Fruit fly (Drosophila melanogaster) whole organism, embryonic: ENCODE data around the gene Fst.

Experiments
- CG10366 ChIP-seq: fragments of 200-800 bp; sonication (Bioruptor generic); IDR thresholded peaks from 2 replicates; pipeline ENCODE4 v1.3.6; 2022; ENCODE audit warnings: missing biosample characterization, missing genetic modification characterization
- CG11398 ChIP-seq: fragments of 200-800 bp; sonication (Bioruptor generic); optimal IDR thresholded peaks from 2 replicates; lab custom pipeline; 2016; ENCODE audit warnings: missing biosample characterization, missing genetic modification characterization
- CG14014 ChIP-seq: fragments of 200-800 bp; sonication (Bioruptor generic); IDR thresholded peaks from 2 replicates; pipeline ENCODE4 v1.3.6; 2022; ENCODE audit warnings: missing biosample characterization, missing genetic modification characterization
- CG16863 ChIP-seq: fragments of 200-800 bp; sonication (Bioruptor generic); optimal IDR thresholded peaks from 3 replicates; lab custom pipeline; 2016; ENCODE audit warnings: missing biosample characterization, missing genetic modification characterization
- CG2889 ChIP-seq: fragments of 200-800 bp; sonication (Bioruptor generic); IDR thresholded peaks from 3 replicates; pipeline ENCODE4 v1.3.6; 2022; ENCODE audit warnings: missing biosample characterization, missing genetic modification characterization
- CG3163 ChIP-seq: fragments of 200-800 bp; sonication (Bioruptor generic); optimal IDR thresholded peaks from 3 replicates; lab custom pipeline; 2016; ENCODE audit warnings: missing biosample characterization, missing genetic modification characterization
- CG32772 ChIP-seq: fragments of 200-800 bp; sonication (Bioruptor generic); IDR thresholded peaks from 2 replicates; pipeline ENCODE4 v1.3.6; 2022; ENCODE audit warnings: missing biosample characterization, missing genetic modification characterization
- CG43689 ChIP-seq: fragments of 200-800 bp; sonication (Bioruptor generic); IDR thresholded peaks from 2 replicates; pipeline ENCODE4 v1.3.6; 2022; ENCODE audit warnings: missing biosample characterization, missing genetic modification characterization
- CG4424 ChIP-seq: fragments of 200-800 bp; sonication (Bioruptor generic); optimal IDR thresholded peaks from 3 replicates; lab custom pipeline; 2016; ENCODE audit warnings: missing biosample characterization, missing genetic modification characterization
- CG6791 ChIP-seq: fragments of 200-800 bp; sonication (Bioruptor generic); IDR thresholded peaks from 3 replicates; pipeline ENCODE4 v1.3.6; 2022; ENCODE audit warnings: missing biosample characterization, missing genetic modification characterization; ENCODE audit not compliant: partially characterized antibody
- CG6854 ChIP-seq: fragments of 200-800 bp; sonication (Bioruptor generic); optimal IDR thresholded peaks from 3 replicates; lab custom pipeline; 2017; ENCODE audit warnings: missing biosample characterization, mild to moderate bottlenecking, missing genetic modification characterization
- CG7928 ChIP-seq: fragments of 200-800 bp; sonication (Bioruptor generic); optimal IDR thresholded peaks from 2 replicates; lab custom pipeline; 2017; ENCODE audit warnings: missing biosample characterization, mild to moderate bottlenecking, missing genetic modification characterization
- CG8765 ChIP-seq: fragments of 200-800 bp; sonication (Bioruptor generic); IDR thresholded peaks from 2 replicates; pipeline ENCODE4 v1.3.6; 2022; ENCODE audit warnings: missing biosample characterization, missing genetic modification characterization
- Dip2 ChIP-seq: fragments of 200-800 bp; sonication (Bioruptor generic); IDR thresholded peaks from 2 replicates; pipeline ENCODE4 v1.3.6; 2022; ENCODE audit warnings: missing biosample characterization, missing genetic modification characterization
- Dll ChIP-seq: fragments of 200-800 bp; sonication (Bioruptor generic); IDR thresholded peaks from 4 replicates; pipeline ENCODE4 v1.3.6; 2022; ENCODE audit warnings: missing biosample characterization, missing genetic modification characterization; ENCODE audit not compliant: partially characterized antibody
- Doc3 ChIP-seq: fragments of 200-800 bp; sonication (Bioruptor generic); IDR thresholded peaks from 3 replicates; pipeline ENCODE4 v1.3.6; 2022; ENCODE audit warnings: missing biosample characterization, missing genetic modification characterization; ENCODE audit not compliant: partially characterized antibody
- ERR ChIP-seq: fragments of 200-800 bp; sonication (Bioruptor generic); optimal IDR thresholded peaks from 2 replicates; lab custom pipeline; 2016; ENCODE audit warnings: missing biosample characterization, missing genetic modification characterization
- Gsc ChIP-seq: fragments of 200-800 bp; sonication (Bioruptor generic); IDR thresholded peaks from 2 replicates; pipeline ENCODE4 v1.3.6; 2022; ENCODE audit warnings: missing biosample characterization, missing genetic modification characterization
- H15 ChIP-seq: fragments of 200-800 bp; sonication (Bioruptor generic); IDR thresholded peaks from 3 replicates; pipeline ENCODE4 v1.3.6; 2022; ENCODE audit warnings: missing biosample characterization, missing genetic modification characterization
- Hsf ChIP-seq: fragments of 200-800 bp; sonication (Bioruptor generic); optimal IDR thresholded peaks from 3 replicates; lab custom pipeline; 2016; ENCODE audit warnings: missing biosample characterization, missing genetic modification characterization
- Myb ChIP-seq: fragments of 200-800 bp; sonication (Bioruptor generic); optimal IDR thresholded peaks from 2 replicates; lab custom pipeline; 2016; ENCODE audit warnings: missing biosample characterization, missing genetic modification characterization
- Side ChIP-seq: fragments of 200-800 bp; sonication (Bioruptor generic); optimal IDR thresholded peaks from 2 replicates; lab custom pipeline; 2016; ENCODE audit warnings: missing biosample characterization, missing genetic modification characterization
- Sox100B ChIP-seq: fragments of 200-800 bp; sonication (Bioruptor generic); optimal IDR thresholded peaks from 3 replicates; lab custom pipeline; 2018; ENCODE audit warnings: missing biosample characterization, mild to moderate bottlenecking, missing genetic modification characterization
- Sry-β ChIP-seq: fragments of 200-800 bp; sonication (Bioruptor generic); optimal IDR thresholded peaks from 2 replicates; lab custom pipeline; 2018; ENCODE audit warnings: missing biosample characterization, mild to moderate bottlenecking, missing genetic modification characterization, moderate library complexity
- Sry-δ ChIP-seq: fragments of 200-800 bp; sonication (Bioruptor generic); optimal IDR thresholded peaks from 2 replicates; lab custom pipeline; 2016; ENCODE audit warnings: missing biosample characterization, missing genetic modification characterization
- Stat92E ChIP-seq, 3 experiments: fragments of >200 bp in 2 of 3; fragments of 200-800 bp in 1 of 3; sonication (Bioruptor generic) in 1 of 3; optimal IDR thresholded peaks; 2 replicates each; lab custom pipeline; 2017 to 2019; ENCODE audit warnings: missing biosample characterization in 3 of 3, missing genetic modification characterization in 3 of 3, mild to moderate bottlenecking in 1 of 3, moderate library complexity in 1 of 3
- Trl ChIP-seq, 3 experiments: fragments of >200 bp in 2 of 3; fragments of 200-800 bp in 1 of 3; sonication (Bioruptor generic) in 1 of 3; optimal IDR thresholded peaks; 2 replicates in 1 of 3; 3 replicates in 2 of 3; lab custom pipeline; 2016 to 2017; ENCODE audit warnings: missing biosample characterization in 1 of 3, missing genetic modification characterization in 1 of 3
- Xbp1 ChIP-seq: fragments of 200-800 bp; sonication (Bioruptor generic); optimal IDR thresholded peaks from 3 replicates; lab custom pipeline; 2016; ENCODE audit warnings: missing biosample characterization, mild to moderate bottlenecking, missing genetic modification characterization
- ab ChIP-seq: fragments of 200-800 bp; sonication (Bioruptor generic); optimal IDR thresholded peaks from 2 replicates; lab custom pipeline; 2016; ENCODE audit warnings: missing biosample characterization, missing genetic modification characterization
- ara ChIP-seq: fragments of 200-800 bp; sonication (Bioruptor generic); IDR thresholded peaks from 2 replicates; pipeline ENCODE4 v1.3.6; 2022; ENCODE audit warnings: missing biosample characterization, missing genetic modification characterization
- ash1 ChIP-seq: fragments of 200-800 bp; sonication (Bioruptor generic); optimal IDR thresholded peaks from 2 replicates; lab custom pipeline; 2018; ENCODE audit warnings: missing biosample characterization, mild to moderate bottlenecking, missing genetic modification characterization
- cad ChIP-seq: fragments of >200 bp; optimal IDR thresholded peaks from 2 replicates; lab custom pipeline; 2017; ENCODE audit warnings: missing biosample characterization, missing genetic modification characterization
- chm ChIP-seq: fragments of 200-800 bp; sonication (Bioruptor generic); IDR thresholded peaks from 2 replicates; pipeline ENCODE4 v1.3.6; 2022; ENCODE audit warnings: missing biosample characterization, missing genetic modification characterization
- gsb ChIP-seq: fragments of 200-800 bp; sonication (Bioruptor generic); IDR thresholded peaks from 2 replicates; pipeline ENCODE4 v1.3.6; 2022; ENCODE audit warnings: missing biosample characterization, missing genetic modification characterization
- gsb-n ChIP-seq: fragments of 200-800 bp; sonication (Bioruptor generic); optimal IDR thresholded peaks from 3 replicates; lab custom pipeline; 2018; ENCODE audit warnings: missing biosample characterization, mild to moderate bottlenecking, missing genetic modification characterization
- h ChIP-seq: fragments of >200 bp; optimal IDR thresholded peaks from 2 replicates; lab custom pipeline; 2017
- jing ChIP-seq: fragments of 200-800 bp; sonication (Bioruptor generic); optimal IDR thresholded peaks from 2 replicates; lab custom pipeline; 2018; ENCODE audit warnings: missing biosample characterization, mild to moderate bottlenecking, missing genetic modification characterization
- lbe ChIP-seq: fragments of 200-800 bp; sonication (Bioruptor generic); optimal IDR thresholded peaks from 2 replicates; lab custom pipeline; 2016; ENCODE audit warnings: missing biosample characterization, mild to moderate bottlenecking, missing genetic modification characterization
- lilli ChIP-seq: fragments of 200-800 bp; sonication (Bioruptor generic); optimal IDR thresholded peaks from 3 replicates; lab custom pipeline; 2016; ENCODE audit warnings: missing biosample characterization, missing genetic modification characterization
- luna ChIP-seq: fragments of 200-800 bp; sonication (Bioruptor generic); optimal IDR thresholded peaks from 2 replicates; lab custom pipeline; 2016; ENCODE audit warnings: missing biosample characterization, missing genetic modification characterization
- maf-S ChIP-seq: fragments of 200-800 bp; sonication (Bioruptor generic); optimal IDR thresholded peaks from 2 replicates; lab custom pipeline; 2016; ENCODE audit warnings: missing biosample characterization, missing genetic modification characterization
- peb ChIP-seq: fragments of 200-800 bp; sonication (Bioruptor generic); IDR thresholded peaks from 2 replicates; pipeline ENCODE4 v1.3.6; 2022; ENCODE audit warnings: missing biosample characterization, missing genetic modification characterization
- pzg ChIP-seq: fragments of 200-800 bp; sonication (Bioruptor generic); optimal IDR thresholded peaks from 3 replicates; lab custom pipeline; 2018; ENCODE audit warnings: missing biosample characterization, mild to moderate bottlenecking, missing genetic modification characterization, moderate library complexity
- rib ChIP-seq: fragments of 200-800 bp; sonication (Bioruptor generic); IDR thresholded peaks from 2 replicates; pipeline ENCODE4 v1.3.6; 2022; ENCODE audit warnings: missing biosample characterization, missing genetic modification characterization
- sens-2 ChIP-seq: fragments of 200-800 bp; sonication (Bioruptor generic); IDR thresholded peaks from 2 replicates; pipeline ENCODE4 v1.3.6; 2022; ENCODE audit warnings: missing biosample characterization, missing genetic modification characterization
- slp2 ChIP-seq: fragments of 200-800 bp; sonication (Bioruptor generic); optimal IDR thresholded peaks from 2 replicates; lab custom pipeline; 2016; ENCODE audit warnings: missing biosample characterization, missing genetic modification characterization
- ttk ChIP-seq: fragments of 200-800 bp; sonication (Bioruptor generic); IDR thresholded peaks from 2 replicates; pipeline ENCODE4 v2.1.2; 2022; ENCODE audit warnings: missing biosample characterization, missing genetic modification characterization
- unc-4 ChIP-seq: fragments of 200-800 bp; sonication (Bioruptor generic); IDR thresholded peaks from 2 replicates; pipeline ENCODE4 v1.3.6; 2022; ENCODE audit warnings: missing biosample characterization, missing genetic modification characterization; ENCODE audit not compliant: partially characterized antibody
- wdn ChIP-seq: fragments of 200-800 bp; sonication (Bioruptor generic); IDR thresholded peaks from 2 replicates; pipeline ENCODE4 v1.3.6; 2022; ENCODE audit warnings: missing biosample characterization, missing genetic modification characterization
- zen2 ChIP-seq: fragments of 200-800 bp; sonication (Bioruptor generic); IDR thresholded peaks from 3 replicates; pipeline ENCODE4 v1.3.6; 2022; ENCODE audit warnings: missing biosample characterization, missing genetic modification characterization; ENCODE audit not compliant: partially characterized antibody

The Fst gene

dm6 chr3R:9626880-9627401, 19.0 kb downstream of the Fst start, which contains the start of the genes CG9427 and CG8319 (continued):
- TF ChIP-seq ara (GFP tag; lab: Robert Waterston, UW) (peak; percentile 23; the same call in 1 of the 2 replicates), CG14014 (GFP tag; lab: Robert Waterston, UW) (peak; percentile 51; the same call in 1 of the 2 replicates), Xbp1 (peak; percentile 75), Hsf (peak; percentile 75), gsb (no peak), ERR (GFP tag; lab: Kevin White, UChicago) (peak; percentile 29), CG3163 (GFP tag; lab: Kevin White, UChicago) (peak; percentile 10), h (lab: Kevin White, UChicago) (no peak), CG43689 (GFP tag; lab: Robert Waterston, UW) (no peak), Sox100B (GFP tag; lab: Kevin White, UChicago) (peak; percentile 30), unc-4 (GFP tag; lab: Robert Waterston, UW) (peak; percentile 95), ab (no peak), CG16863 (GFP tag; lab: Kevin White, UChicago) (peak; percentile 49), Dll (GFP tag; lab: Robert Waterston, UW) (peak; percentile 96), slp2 (GFP tag; lab: Kevin White, UChicago) (peak; percentile 24), Doc3 (peak; percentile 92), gsb-n (peak; percentile 59), H15 (GFP tag; lab: Robert Waterston, UW) (peak; percentile 18; the same call in 1 of the 3 replicates), CG32772 (GFP tag; lab: Robert Waterston, UW) (no peak), Side (peak; percentile 24), rib (GFP tag; lab: Robert Waterston, UW) (no peak), Trl (optimal IDR thresholded peaks at IDR 0.05; lab: Kevin White, UChicago) (no peak), Trl (GFP tag; optimal IDR thresholded peaks at IDR 0.05; lab: Kevin White, UChicago) (peak; percentile 17), CG8765 (GFP tag; lab: Robert Waterston, UW) (no peak), sens-2 (no peak), wdn (GFP tag; lab: Robert Waterston, UW) (no peak), lbe (peak; percentile 10), zen2 (GFP tag; lab: Robert Waterston, UW) (peak; percentile 57; the same call in 1 of the 3 replicates), CG7928 (GFP tag; lab: Kevin White, UChicago) (no peak), Myb (peak; percentile 67), CG2889 (GFP tag; lab: Robert Waterston, UW) (no peak), Stat92E (GFP tag; optimal IDR thresholded peaks at IDR 0.05; lab: Kevin White, UChicago) (peak in 1 of 3 experiments; percentile 31), chm (GFP tag; lab: Robert Waterston, UW) (no peak), cad (GFP tag; lab: Kevin White, UChicago) (no peak), CG4424 (peak; percentile 70), Gsc (no peak), ash1 (no peak), CG11398 (GFP tag; lab: Kevin White, UChicago) (peak; percentile 22), luna (no peak), lilli (GFP tag; lab: Kevin White, UChicago) (peak; percentile 87), ttk (GFP tag; lab: Robert Waterston, UW) (no peak), peb (GFP tag; lab: Robert Waterston, UW) (no peak), CG10366 (GFP tag; lab: Robert Waterston, UW) (0 out of 2 replicates have a peak, but pooled peaks have one; percentile 47), maf-S (GFP tag; lab: Kevin White, UChicago) (peak; percentile 20), jing (GFP tag; lab: Kevin White, UChicago) (no peak), CG6791 (peak; percentile 73; the same call in 2 of the 3 replicates), CG6854 (GFP tag; lab: Kevin White, UChicago) (no peak), Sry-β (peak; percentile 62), pzg (GFP tag; lab: Kevin White, UChicago) (peak; percentile 77), Sry-δ (GFP tag; lab: Kevin White, UChicago) (peak; percentile 90), Dip2 (GFP tag; lab: Robert Waterston, UW) (no peak)
